Worm (Caenorhabditis elegans): Measurements from ENCODE around the gene T05A8.8.

Gene T05A8.8

ce11 chrII:2747956-2748621 lies 11.6 kb downstream of the T05A8.8 start:
- 0 out of 2 replicates have a peak, but pooled peaks have one; percentile 37 for TF ChIP-seq mcd-1 (GFP tag; IDR thresholded peaks at IDR 0.05)
- TF ChIP-seq mel-28 (tag; optimal IDR thresholded peaks at IDR 0.05; ENCODE audit: borderline replicate concordance): no peak
- peak; percentile 23 for TF ChIP-seq K12H6.12 (tag; optimal IDR thresholded peaks at IDR 0.05)
- peak; percentile 46; the same call in 1 of the 2 replicates for TF ChIP-seq zfh-2 (GFP tag; conservative IDR thresholded peaks at IDR 0.05)
- TF ChIP-seq snpc-4 (GFP tag; optimal IDR thresholded peaks at IDR 0.05): peak; percentile 57
- TF ChIP-seq snpc-4 (tag; optimal IDR thresholded peaks at IDR 0.05): peak in 3 of 4 experiments; percentile 40 to 66 (median 52)
- TF ChIP-seq hmg-1.2 (GFP tag; IDR thresholded peaks at IDR 0.05): peak; percentile 57; the same call in 1 of the 2 replicates
- peak; percentile 2 for TF ChIP-seq attf-5 (GFP tag; optimal IDR thresholded peaks at IDR 0.05)
- TF ChIP-seq ama-1 (optimal IDR thresholded peaks at IDR 0.05): no peak
- no peak for TF ChIP-seq ama-1 (GFP tag; optimal IDR thresholded peaks at IDR 0.05)
- TF ChIP-seq attf-6 (GFP tag; IDR thresholded peaks at IDR 0.05): no peak

ce11 chrII:2749595-2750048 lies 13.1 kb downstream of the T05A8.8 start, which contains the start of gene F29A7.4:
TSS of gene F29A7.4 (plus strand) at chrII:2749998.
- no peak for TF ChIP-seq ztf-28 (GFP tag; IDR thresholded peaks at IDR 0.05)
- TF ChIP-seq snpc-1.1 (tag; optimal IDR thresholded peaks at IDR 0.05; ENCODE audit: insufficient read depth): no peak
- no peak for TF ChIP-seq mcd-1 (GFP tag; IDR thresholded peaks at IDR 0.05)

- TF ChIP-seq pbrm-1 (GFP tag; IDR thresholded peaks at IDR 0.05): 0 out of 2 replicates have a peak, but pooled peaks have one; percentile 8
- TF ChIP-seq madf-6 (GFP tag; IDR thresholded peaks at IDR 0.05): peak; percentile 43; the same call in 1 of the 2 replicates
- TF ChIP-seq Y53F4B.3 (GFP tag; IDR thresholded peaks at IDR 0.05): no peak
- TF ChIP-seq B0336.3 (GFP tag; IDR thresholded peaks at IDR 0.05): peak; percentile 51; the same call in 1 of the 2 replicates
- TF ChIP-seq hrde-1 (tag; optimal IDR thresholded peaks at IDR 0.05; ENCODE audit: borderline replicate concordance): peak; percentile 19
- TF ChIP-seq bed-2 (GFP tag; IDR thresholded peaks at IDR 0.05): no peak
- 0 out of 2 replicates have a peak, but pooled peaks have one; percentile 30 for TF ChIP-seq nfyb-1 (GFP tag; IDR thresholded peaks at IDR 0.05)
- peak; percentile 21 for TF ChIP-seq athp-1 (tag; optimal IDR thresholded peaks at IDR 0.05)
- TF ChIP-seq ekl-4 (GFP tag; IDR thresholded peaks at IDR 0.05): 0 out of 2 replicates have a peak, but pooled peaks have one; percentile 21
- TF ChIP-seq madf-8 (GFP tag; conservative IDR thresholded peaks at IDR 0.05): no peak
- TF ChIP-seq mcd-1 (GFP tag; IDR thresholded peaks at IDR 0.05): peak; percentile 54; the same call in 1 of the 2 replicates
- no peak for TF ChIP-seq somi-1 (GFP tag; optimal IDR thresholded peaks at IDR 0.05)
Observed at ce11 chrII:2751278-2751677, 14.8 kb downstream of the T05A8.8 start.

ce11 chrII:2752536-2752935 lies 16.1 kb downstream of the T05A8.8 start, which contains the start of gene F29A7.6:
TSS of gene F29A7.6 (minus strand) at chrII:2752611.
- TF ChIP-seq nhr-90 (tag; optimal IDR thresholded peaks at IDR 0.05): no peak
- peak; percentile 63; the same call in 1 of the 2 replicates for TF ChIP-seq dox-1 (GFP tag; IDR thresholded peaks at IDR 0.05)
- TF ChIP-seq K12H6.12 (tag; optimal IDR thresholded peaks at IDR 0.05): peak; percentile 31
- peak; percentile 35; the same call in 1 of the 2 replicates for TF ChIP-seq rcor-1 (GFP tag; IDR thresholded peaks at IDR 0.05)
- peak; percentile 54 for TF ChIP-seq ceh-27 (GFP tag; optimal IDR thresholded peaks at IDR 0.05)
- no peak for TF ChIP-seq cebp-1 (GFP tag; IDR thresholded peaks at IDR 0.05)
- no peak for TF ChIP-seq cebp-1 (tag; optimal IDR thresholded peaks at IDR 0.05)
- peak; percentile 66 for TF ChIP-seq attf-5 (GFP tag; optimal IDR thresholded peaks at IDR 0.05)
- TF ChIP-seq mcd-1 (GFP tag; IDR thresholded peaks at IDR 0.05): peak; percentile 96
- TF ChIP-seq lir-1 (GFP tag; conservative IDR thresholded peaks at IDR 0.05): no peak
- peak; percentile 21 for TF ChIP-seq tbp1 (GFP tag; optimal IDR thresholded peaks at IDR 0.05)
- TF ChIP-seq madf-8 (GFP tag; conservative IDR thresholded peaks at IDR 0.05): peak; percentile 23
- no peak for TF ChIP-seq dpff-1 (tag; optimal IDR thresholded peaks at IDR 0.05)
- TF ChIP-seq ztf-28 (GFP tag; IDR thresholded peaks at IDR 0.05): peak; percentile 69; the same call in 1 of the 2 replicates
- TF ChIP-seq bed-2 (GFP tag; IDR thresholded peaks at IDR 0.05): 0 out of 2 replicates have a peak, but pooled peaks have one; percentile 55
- peak; percentile 38 for TF ChIP-seq ceh-100 (GFP tag; IDR thresholded peaks at IDR 0.05)
- no peak for TF ChIP-seq rpc-1 (optimal IDR thresholded peaks at IDR 0.05)
- no peak for TF ChIP-seq rpc-1 (tag; optimal IDR thresholded peaks at IDR 0.05)
- peak; percentile 36; the same call in 1 of the 2 replicates for TF ChIP-seq F33H1.4 (GFP tag; IDR thresholded peaks at IDR 0.05)
- TF ChIP-seq lsl-1 (GFP tag; optimal IDR thresholded peaks at IDR 0.05): peak; percentile 13
- TF ChIP-seq madf-6 (GFP tag; IDR thresholded peaks at IDR 0.05): peak; percentile 62
- peak; percentile 55 for TF ChIP-seq lin-54 (GFP tag; optimal IDR thresholded peaks at IDR 0.05)
- no peak for TF ChIP-seq F55B11.4 (tag; optimal IDR thresholded peaks at IDR 0.05; ENCODE audit: borderline replicate concordance, insufficient read depth)
- TF ChIP-seq D2030.7 (GFP tag; IDR thresholded peaks at IDR 0.05): peak; percentile 55

All from whole organism, young adult.